Fruit fly (Drosophila melanogaster) whole organism, embryonic: Measurements from ENCODE around the gene flfl.

ENCODE experiments used
- ATbp ChIP-seq: fragments of 200-800 bp; sonication (Bioruptor generic); optimal IDR thresholded peaks from 2 replicates; lab custom pipeline; 2017; ENCODE audit warnings: missing biosample characterization, mild to moderate bottlenecking, missing genetic modification characterization, missing genetic modification reagents
- Antp ChIP-seq: fragments of 200-800 bp; sonication (Bioruptor generic); optimal IDR thresholded peaks from 3 replicates; lab custom pipeline; 2016; ENCODE audit warnings: missing biosample characterization, missing genetic modification characterization
- B-H2 ChIP-seq: fragments of 200-800 bp; sonication (Bioruptor generic); optimal IDR thresholded peaks from 2 replicates; lab custom pipeline; 2018; ENCODE audit warnings: missing biosample characterization, mild to moderate bottlenecking, missing genetic modification characterization
- BEAF-32 ChIP-seq: fragments of 200-800 bp; sonication (Bioruptor generic); optimal IDR thresholded peaks from 3 replicates; lab custom pipeline; 2017; ENCODE audit warnings: missing biosample characterization, missing genetic modification characterization, mild to moderate bottlenecking, moderate library complexity, missing genetic modification reagents
- Bgb ChIP-seq: fragments of 200-800 bp; sonication (Bioruptor generic); IDR thresholded peaks from 2 replicates; pipeline ENCODE4 v1.3.6; 2022; ENCODE audit warnings: missing biosample characterization, missing genetic modification characterization; ENCODE audit not compliant: partially characterized antibody
- BtbVII ChIP-seq: fragments of 200-800 bp; sonication (Bioruptor generic); optimal IDR thresholded peaks from 3 replicates; lab custom pipeline; 2017; ENCODE audit warnings: missing biosample characterization, mild to moderate bottlenecking, missing genetic modification characterization
- CG10431 ChIP-seq: fragments of 200-800 bp; sonication (Bioruptor generic); optimal IDR thresholded peaks from 3 replicates; lab custom pipeline; 2018; ENCODE audit warnings: missing biosample characterization, mild to moderate bottlenecking, missing genetic modification characterization
- CG12155 ChIP-seq: fragments of 200-800 bp; sonication (Bioruptor generic); optimal IDR thresholded peaks from 3 replicates; lab custom pipeline; 2016; ENCODE audit warnings: missing biosample characterization, missing genetic modification characterization
- CG12236 ChIP-seq: fragments of 200-800 bp; sonication (Bioruptor generic); optimal IDR thresholded peaks from 2 replicates; lab custom pipeline; 2016; ENCODE audit warnings: missing biosample characterization, missing genetic modification characterization
- CG15269 ChIP-seq: fragments of 200-800 bp; sonication (Bioruptor generic); optimal IDR thresholded peaks from 2 replicates; lab custom pipeline; 2018; ENCODE audit warnings: missing biosample characterization, mild to moderate bottlenecking, missing genetic modification characterization, moderate library complexity
- CG15514 ChIP-seq: fragments of 200-800 bp; sonication (Bioruptor generic); optimal IDR thresholded peaks from 3 replicates; lab custom pipeline; 2017; ENCODE audit warnings: missing biosample characterization, missing genetic modification characterization, mild to moderate bottlenecking, moderate library complexity, missing genetic modification reagents
- CG17361 ChIP-seq: fragments of 200-800 bp; sonication (Bioruptor generic); IDR thresholded peaks from 3 replicates; pipeline ENCODE4 v1.3.6; 2022; ENCODE audit warnings: missing biosample characterization, missing genetic modification characterization
- CG17912 ChIP-seq: fragments of 200-800 bp; sonication (Bioruptor generic); optimal IDR thresholded peaks from 2 replicates; lab custom pipeline; 2018; ENCODE audit warnings: missing biosample characterization, mild to moderate bottlenecking, missing genetic modification characterization
- CG18764 ChIP-seq: fragments of 200-800 bp; sonication (Bioruptor generic); optimal IDR thresholded peaks from 3 replicates; lab custom pipeline; 2016; ENCODE audit warnings: missing biosample characterization, missing genetic modification characterization
- CG2120 ChIP-seq: fragments of 200-800 bp; sonication (Bioruptor generic); optimal IDR thresholded peaks from 3 replicates; lab custom pipeline; 2016; ENCODE audit warnings: missing biosample characterization, missing genetic modification characterization
- CG2202 ChIP-seq: fragments of 200-800 bp; sonication (Bioruptor generic); optimal IDR thresholded peaks from 2 replicates; lab custom pipeline; 2018; ENCODE audit warnings: missing biosample characterization, mild to moderate bottlenecking, missing genetic modification characterization
- CG31224 ChIP-seq: fragments of 200-800 bp; sonication (Bioruptor generic); IDR thresholded peaks from 2 replicates; pipeline ENCODE4 v1.3.6; 2022; ENCODE audit warnings: missing biosample characterization, missing genetic modification characterization
- CG34422 ChIP-seq: fragments of 200-800 bp; sonication (Bioruptor generic); IDR thresholded peaks from 3 replicates; pipeline ENCODE4 v1.3.6; 2022; ENCODE audit warnings: missing biosample characterization, missing genetic modification characterization
- CG4328 ChIP-seq: fragments of 200-800 bp; sonication (Bioruptor generic); optimal IDR thresholded peaks from 3 replicates; lab custom pipeline; 2017; ENCODE audit warnings: missing biosample characterization, missing genetic modification reagents, missing genetic modification characterization
- CG4617 ChIP-seq: fragments of 200-800 bp; sonication (Bioruptor generic); optimal IDR thresholded peaks from 3 replicates; lab custom pipeline; 2016; ENCODE audit warnings: missing biosample characterization, missing genetic modification characterization, borderline replicate concordance
- CG7357 ChIP-seq: fragments of 200-800 bp; sonication (Bioruptor generic); IDR thresholded peaks from 3 replicates; pipeline ENCODE4 v1.3.6; 2022; ENCODE audit warnings: missing biosample characterization, missing genetic modification characterization
- CG7372 ChIP-seq: fragments of 200-800 bp; sonication (Bioruptor generic); IDR thresholded peaks from 2 replicates; pipeline ENCODE4 v1.3.6; 2022; ENCODE audit warnings: missing biosample characterization, missing genetic modification characterization
- CG7987 ChIP-seq: fragments of 200-800 bp; sonication (Bioruptor generic); optimal IDR thresholded peaks from 2 replicates; lab custom pipeline; 2018; ENCODE audit warnings: missing biosample characterization, mild to moderate bottlenecking, missing genetic modification characterization, moderate library complexity
- CG8478 ChIP-seq: fragments of >200 bp; optimal IDR thresholded peaks from 2 replicates; lab custom pipeline; 2018
- CG8765 ChIP-seq: fragments of 200-800 bp; sonication (Bioruptor generic); IDR thresholded peaks from 2 replicates; pipeline ENCODE4 v1.3.6; 2022; ENCODE audit warnings: missing biosample characterization, missing genetic modification characterization
- Dad ChIP-seq: fragments of 200-800 bp; sonication (Bioruptor generic); optimal IDR thresholded peaks from 3 replicates; lab custom pipeline; 2016; ENCODE audit warnings: missing biosample characterization, missing genetic modification characterization
- Med ChIP-seq: fragments of 200-800 bp; sonication (Bioruptor generic); peaks from one replicate; lab custom pipeline; 2016; ENCODE audit warnings: missing biosample characterization, missing genetic modification characterization, mild to moderate bottlenecking, inconsistent platforms, moderate library complexity
- Myb ChIP-seq: fragments of 200-800 bp; sonication (Bioruptor generic); optimal IDR thresholded peaks from 2 replicates; lab custom pipeline; 2016; ENCODE audit warnings: missing biosample characterization, missing genetic modification characterization
- Ptx1 ChIP-seq: fragments of 200-800 bp; sonication (Bioruptor generic); IDR thresholded peaks from 2 replicates; pipeline ENCODE4 v1.3.6; 2022; ENCODE audit warnings: missing biosample characterization, missing genetic modification characterization
- Sry-δ ChIP-seq: fragments of 200-800 bp; sonication (Bioruptor generic); optimal IDR thresholded peaks from 2 replicates; lab custom pipeline; 2016; ENCODE audit warnings: missing biosample characterization, missing genetic modification characterization
- al ChIP-seq: fragments of 200-800 bp; sonication (Bioruptor generic); IDR thresholded peaks from 2 replicates; pipeline ENCODE4 v1.3.6; 2022; ENCODE audit warnings: missing biosample characterization, missing genetic modification characterization
- bcd ChIP-seq: fragments of 200-800 bp; sonication (Bioruptor generic); optimal IDR thresholded peaks from 2 replicates; lab custom pipeline; 2017; ENCODE audit warnings: missing biosample characterization, mild to moderate bottlenecking, missing genetic modification characterization
- bigmax ChIP-seq: fragments of 200-800 bp; sonication (Bioruptor generic); optimal IDR thresholded peaks from 2 replicates; lab custom pipeline; 2018; ENCODE audit warnings: missing biosample characterization, mild to moderate bottlenecking, missing genetic modification characterization
- btn ChIP-seq: fragments of 200-800 bp; sonication (Bioruptor generic); optimal IDR thresholded peaks from 2 replicates; lab custom pipeline; 2016; ENCODE audit warnings: missing biosample characterization, missing genetic modification characterization
- cg ChIP-seq: fragments of 200-800 bp; sonication (Bioruptor generic); optimal IDR thresholded peaks from 3 replicates; lab custom pipeline; 2019; ENCODE audit warnings: missing biosample characterization, mild to moderate bottlenecking, missing genetic modification characterization, moderate library complexity
- eve ChIP-seq, 2 experiments: fragments of >200 bp; optimal IDR thresholded peaks; 2 replicates each; lab custom pipeline; 2017; ENCODE audit warnings: missing biosample characterization in 2 of 2, missing genetic modification characterization in 2 of 2
- fu2 ChIP-seq: fragments of 200-800 bp; sonication (Bioruptor generic); optimal IDR thresholded peaks from 2 replicates; lab custom pipeline; 2016; ENCODE audit warnings: missing biosample characterization, missing genetic modification characterization
- gsb ChIP-seq: fragments of 200-800 bp; sonication (Bioruptor generic); IDR thresholded peaks from 2 replicates; pipeline ENCODE4 v1.3.6; 2022; ENCODE audit warnings: missing biosample characterization, missing genetic modification characterization
- lov ChIP-seq, 2 experiments: fragments of 200-800 bp in 1 of 2; fragments of >200 bp in 1 of 2; sonication (Bioruptor generic) in 1 of 2; IDR thresholded peaks in 1 of 2; optimal IDR thresholded peaks in 1 of 2; 2 replicates in 1 of 2; 3 replicates in 1 of 2; pipeline versions ENCODE4 v1.3.6 to Lab custom; 2017 to 2022; ENCODE audit warnings: missing biosample characterization in 1 of 2, missing genetic modification characterization in 1 of 2
- oc ChIP-seq: fragments of 200-800 bp; sonication (Bioruptor generic); optimal IDR thresholded peaks from 2 replicates; lab custom pipeline; 2018; ENCODE audit warnings: missing biosample characterization, mild to moderate bottlenecking, missing genetic modification characterization, moderate library complexity
- pita ChIP-seq: fragments of 200-800 bp; sonication (Bioruptor generic); optimal IDR thresholded peaks from 2 replicates; lab custom pipeline; 2017; ENCODE audit warnings: missing biosample characterization, mild to moderate bottlenecking, missing genetic modification characterization
- row ChIP-seq: fragments of 200-800 bp; sonication (Bioruptor generic); IDR thresholded peaks from 3 replicates; pipeline ENCODE4 v1.3.6; 2022; ENCODE audit warnings: missing biosample characterization, missing genetic modification characterization
- sc ChIP-seq, 3 experiments: fragments of >200 bp in 2 of 3; fragments of 200-800 bp in 1 of 3; sonication (Bioruptor generic) in 1 of 3; optimal IDR thresholded peaks; 2 replicates in 2 of 3; 3 replicates in 1 of 3; lab custom pipeline; 2017; ENCODE audit warnings: mild to moderate bottlenecking in 1 of 3, missing biosample characterization in 1 of 3, missing genetic modification characterization in 1 of 3, missing genetic modification reagents in 1 of 3
- sd ChIP-seq: fragments of 200-800 bp; sonication (Bioruptor generic); optimal IDR thresholded peaks from 3 replicates; lab custom pipeline; 2018; ENCODE audit warnings: missing biosample characterization, mild to moderate bottlenecking, missing genetic modification characterization, moderate library complexity
- slou ChIP-seq: fragments of 200-800 bp; sonication (Bioruptor generic); optimal IDR thresholded peaks from 3 replicates; lab custom pipeline; 2016; ENCODE audit warnings: missing biosample characterization, missing genetic modification characterization
- so ChIP-seq: fragments of 200-800 bp; sonication (Bioruptor generic); IDR thresholded peaks from 3 replicates; pipeline ENCODE4 v1.3.6; 2022; ENCODE audit warnings: missing biosample characterization, missing genetic modification characterization
- toy ChIP-seq: fragments of 200-800 bp; sonication (Bioruptor generic); IDR thresholded peaks from 2 replicates; pipeline ENCODE4 v1.3.6; 2022; ENCODE audit warnings: missing biosample characterization, missing genetic modification characterization
- tup ChIP-seq: fragments of 200-800 bp; sonication (Bioruptor generic); optimal IDR thresholded peaks from 2 replicates; lab custom pipeline; 2016; ENCODE audit warnings: missing biosample characterization, mild to moderate bottlenecking, missing genetic modification characterization, moderate library complexity
- vfl ChIP-seq: fragments of 200-800 bp; sonication (Bioruptor generic); optimal IDR thresholded peaks from 2 replicates; lab custom pipeline; 2016; ENCODE audit warnings: missing biosample characterization, missing genetic modification characterization
- z ChIP-seq: fragments of 200-800 bp; sonication (Bioruptor generic); IDR thresholded peaks from 3 replicates; pipeline ENCODE4 v1.3.6; 2022; ENCODE audit warnings: missing biosample characterization, missing genetic modification characterization

flfl gene

dm6 chr3R:13645874-13646370 is 37.8 kb upstream of the flfl start, which contains the start of gene sqd (continued):
- peak; percentile 33 for TF ChIP-seq CG12155 (GFP tag; lab: Kevin White, UChicago)
- TF ChIP-seq ATbp (GFP tag; lab: Kevin White, UChicago): no peak
- TF ChIP-seq sc (optimal IDR thresholded peaks at IDR 0.05; lab: Kevin White, UChicago): no peak
- peak; percentile 3 for TF ChIP-seq sc (GFP tag; optimal IDR thresholded peaks at IDR 0.05; lab: Kevin White, UChicago)
- peak; percentile 95 for TF ChIP-seq Med
- peak in 1 of 2 experiments; percentile 79 for TF ChIP-seq eve (GFP tag; optimal IDR thresholded peaks at IDR 0.05; lab: Kevin White, UChicago)
- TF ChIP-seq CG4617 (GFP tag; lab: Kevin White, UChicago): peak; percentile 72
- TF ChIP-seq CG17361 (GFP tag; lab: Robert Waterston, UW): no peak
- no peak for TF ChIP-seq lov (optimal IDR thresholded peaks at IDR 0.05; lab: Kevin White, UChicago)
- TF ChIP-seq lov (GFP tag; IDR thresholded peaks at IDR 0.05; lab: Robert Waterston, UW): no peak
- peak; percentile 53 for TF ChIP-seq bcd (GFP tag; lab: Kevin White, UChicago)
- peak; percentile 19 for TF ChIP-seq CG18764
- peak; percentile 62; the same call in 2 of the 3 replicates for TF ChIP-seq CG34422
- TF ChIP-seq CG12236 (GFP tag; lab: Kevin White, UChicago): peak; percentile 27
- peak; percentile 32 for TF ChIP-seq CG7987 (GFP tag; lab: Kevin White, UChicago)
- no peak for TF ChIP-seq vfl
- no peak for TF ChIP-seq oc
- peak; percentile 57 for TF ChIP-seq btn (GFP tag; lab: Kevin White, UChicago)
- peak; percentile 64 for TF ChIP-seq CG15514
- TF ChIP-seq BEAF-32 (GFP tag; lab: Kevin White, UChicago): peak; percentile 55
- TF ChIP-seq toy (GFP tag; lab: Robert Waterston, UW): no peak
- TF ChIP-seq Dad: peak; percentile 2
- TF ChIP-seq BtbVII (GFP tag; lab: Kevin White, UChicago): peak; percentile 59
- peak; percentile 39 for TF ChIP-seq Myb (GFP tag; lab: Kevin White, UChicago)
- no peak for TF ChIP-seq slou (GFP tag; lab: Kevin White, UChicago)
- TF ChIP-seq so: no peak
- TF ChIP-seq z (GFP tag; lab: Robert Waterston, UW): no peak
- TF ChIP-seq CG31224 (GFP tag; lab: Robert Waterston, UW): no peak
- no peak for TF ChIP-seq sd (tag; lab: Kevin White, UChicago)
- TF ChIP-seq CG8478 (lab: Kevin White, UChicago): no peak
- peak; percentile 15; the same call in 1 of the 2 replicates for TF ChIP-seq Bgb (GFP tag; lab: Robert Waterston, UW)
- TF ChIP-seq CG7372 (GFP tag; lab: Robert Waterston, UW): peak; percentile 51; the same call in 1 of the 2 replicates
- TF ChIP-seq CG8765 (GFP tag; lab: Robert Waterston, UW): no peak
- peak; percentile 51 for TF ChIP-seq B-H2 (GFP tag; lab: Kevin White, UChicago)
- peak; percentile 37 for TF ChIP-seq CG2120 (GFP tag; lab: Kevin White, UChicago)
- TF ChIP-seq Ptx1 (GFP tag; lab: Robert Waterston, UW): no peak
- TF ChIP-seq CG7357 (GFP tag; lab: Robert Waterston, UW): peak; percentile 75
- peak; percentile 1 for TF ChIP-seq Antp (GFP tag; lab: Kevin White, UChicago)
- peak; percentile 22 for TF ChIP-seq CG17912 (GFP tag; lab: Kevin White, UChicago)
- peak; percentile 38 for TF ChIP-seq CG15269
- TF ChIP-seq Sry-δ (GFP tag; lab: Kevin White, UChicago): peak; percentile 47
- TF ChIP-seq row (GFP tag; lab: Robert Waterston, UW): peak; percentile 75
- TF ChIP-seq tup (GFP tag; lab: Kevin White, UChicago): no peak
- TF ChIP-seq CG4328 (GFP tag; lab: Kevin White, UChicago): peak; percentile 38
- TF ChIP-seq CG10431 (GFP tag; lab: Kevin White, UChicago): no peak
- TF ChIP-seq CG2202: peak; percentile 5
- TF ChIP-seq cg (GFP tag; lab: Kevin White, UChicago): no peak
- peak; percentile 29 for TF ChIP-seq fu2 (GFP tag; lab: Kevin White, UChicago)
- no peak for TF ChIP-seq gsb (GFP tag; lab: Robert Waterston, UW)
- TF ChIP-seq bigmax: peak; percentile 12
- 0 out of 2 replicates have a peak, but pooled peaks have one; percentile 20 for TF ChIP-seq al
- TF ChIP-seq pita (GFP tag; lab: Kevin White, UChicago): no peak
